Worm (Caenorhabditis elegans) whole organism, L4/young adult: Measurements from ENCODE around the gene vha-13.

Source experiments
- W03F9.2 ChIP-seq: fragments of 150-350 bp; optimal IDR thresholded peaks from 2 replicates; lab custom pipeline; 2014; ENCODE audit warnings: missing biosample characterization, missing genetic modification characterization
- dao-5 ChIP-seq: sonication (generic microtip); optimal IDR thresholded peaks from 2 replicates; lab custom pipeline; 2016; ENCODE audit warnings: missing genotype, missing genetic modification characterization, moderate library complexity, missing compliant biosample characterization
- him-1 ChIP-seq: sonication (generic microtip); optimal IDR thresholded peaks from 2 replicates; lab custom pipeline; 2016; ENCODE audit warnings: missing genotype, missing genetic modification reagents, missing genetic modification characterization, missing compliant biosample characterization

DNA sequence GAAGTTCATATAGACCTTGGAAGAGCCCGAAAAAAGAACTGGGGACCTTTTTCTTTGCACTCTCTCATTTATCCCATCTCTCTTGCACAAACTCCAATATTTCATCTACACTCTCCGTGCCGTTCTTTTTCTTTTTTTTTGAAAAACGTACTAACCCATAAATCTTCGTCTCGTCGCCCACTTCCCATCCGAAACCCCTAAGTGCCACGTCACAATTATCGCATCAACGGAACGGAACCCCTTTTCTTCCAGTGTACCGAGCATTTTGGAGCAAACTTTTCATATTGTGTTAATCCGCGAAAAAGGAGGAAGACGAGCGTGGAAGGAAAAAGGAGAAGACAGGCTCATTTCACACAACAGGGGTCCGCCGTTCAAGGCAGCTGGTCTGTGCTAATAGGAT, 17.9 kb downstream of the vha-13 start:
- TF ChIP-seq W03F9.2 (tag; lab: Kevin White, UChicago) (no peak), him-1 (no peak), dao-5 (tag; lab: Kevin White, UChicago) (no peak)
